Fruit fly (Drosophila melanogaster): Measurements from ENCODE around the gene unc-4.

DNA sequence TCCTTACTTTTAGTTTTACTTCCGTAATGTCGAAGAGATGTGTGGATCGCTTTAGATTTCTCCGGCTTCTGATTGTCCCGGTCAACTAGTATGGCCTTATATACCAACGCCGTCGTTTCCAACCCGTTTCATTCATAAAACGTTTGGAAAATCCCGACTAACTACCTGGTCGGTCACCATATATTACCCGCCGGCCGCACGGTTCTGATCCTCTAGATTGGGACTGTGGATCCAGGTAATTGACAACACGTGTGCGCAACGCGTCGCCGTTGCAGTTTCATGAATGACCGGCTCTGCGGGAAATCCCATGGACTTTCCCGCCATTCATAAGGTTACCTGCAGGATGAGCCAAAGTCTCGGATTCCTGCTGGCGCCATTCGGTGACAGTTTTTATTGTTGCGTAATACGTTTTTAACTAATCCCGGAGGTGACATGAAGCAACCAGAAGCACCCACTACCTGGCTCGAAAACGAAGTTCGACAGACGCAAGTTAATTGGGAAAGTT, 51.3 kb downstream of the unc-4 start, which contains the start of gene CG12986:
- TF ChIP-seq psq (optimal IDR thresholded peaks at IDR 0.05) = no peak
- TF ChIP-seq pan (optimal IDR thresholded peaks at IDR 0.05) = no peak
- TF ChIP-seq usp (GFP tag; optimal IDR thresholded peaks at IDR 0.05) = no peak
